Worm (Caenorhabditis elegans): Measurements from ENCODE around the gene amt-4.
A peak's percentile ranks its signal among the peaks of the same experiment; 100 is the strongest.

Gene amt-4

DNA sequence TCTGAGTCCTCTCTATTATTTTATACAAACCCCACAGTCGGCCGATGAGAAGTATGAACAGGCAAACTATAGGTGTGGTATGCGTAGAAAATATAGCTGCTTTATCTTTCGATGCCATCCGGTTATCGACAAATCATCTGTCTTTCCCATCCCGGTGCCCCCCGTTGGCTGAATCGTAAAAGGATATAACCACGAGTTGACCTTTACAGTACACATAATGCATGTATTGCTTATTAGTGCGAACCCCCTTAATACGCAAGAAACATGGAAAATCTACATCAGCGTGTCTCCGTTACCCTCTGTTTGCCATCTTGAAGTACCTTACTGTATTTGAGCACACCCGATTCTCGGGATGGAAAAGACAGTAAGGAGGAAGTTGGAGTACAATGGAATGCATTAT lies 16.2 kb upstream of the amt-4 start:
- TF ChIP-seq sea-1 (GFP tag; conservative IDR thresholded peaks at IDR 0.05) (no peak), hnd-1 (tag; optimal IDR thresholded peaks at IDR 0.05) (no peak), hmg-4 (GFP tag; optimal IDR thresholded peaks at IDR 0.05) (no peak), ets-7 (tag; optimal IDR thresholded peaks at IDR 0.05) (no peak)

DNA sequence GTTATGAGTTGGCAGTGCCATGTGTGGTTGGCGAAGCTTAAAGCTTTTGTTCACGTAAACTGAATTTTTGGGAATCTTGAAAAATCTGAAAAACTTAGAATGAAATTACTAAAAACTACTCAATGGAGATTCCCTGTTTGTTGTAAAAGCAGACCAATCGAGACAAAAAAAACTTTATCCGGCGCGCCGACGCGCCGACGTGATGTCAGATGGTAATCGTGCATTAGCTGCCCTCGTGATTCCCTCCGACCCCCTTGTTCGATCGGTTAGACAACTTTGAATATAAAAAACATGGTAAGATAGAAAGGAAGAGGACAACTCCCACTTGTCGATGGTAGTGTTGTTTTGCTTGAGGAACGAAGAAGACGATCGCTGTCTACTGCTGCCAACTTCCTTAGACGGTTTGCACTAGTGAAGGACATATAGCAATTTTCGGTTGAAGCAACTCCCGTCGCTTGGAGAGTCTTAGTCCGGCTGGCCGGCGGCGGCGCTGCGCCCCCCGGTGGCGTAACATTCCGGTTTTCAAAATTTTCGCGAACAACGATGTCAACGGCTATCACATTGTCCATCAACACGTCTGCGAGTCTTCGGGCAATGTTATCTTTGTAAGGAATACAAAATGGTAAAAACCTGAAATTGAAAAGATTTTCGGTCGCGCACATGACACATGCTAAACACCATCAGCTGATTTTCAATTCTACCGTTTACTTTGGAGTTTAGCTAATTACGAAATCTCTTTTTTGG lies 15.1 kb upstream of the amt-4 start, which contains the start of gene C07A12.18:
Gene C07A12.18, minus strand, starts transcription at position 51 of the 744 bp plus-strand sequence.
- no peak for TF ChIP-seq B0310.2 (tag; optimal IDR thresholded peaks at IDR 0.05)
- no peak for TF ChIP-seq hnd-1 (tag; optimal IDR thresholded peaks at IDR 0.05)
- 0 out of 2 replicates have a peak, but pooled peaks have one; percentile 34 for TF ChIP-seq scrt-1 (GFP tag; IDR thresholded peaks at IDR 0.05)
- no peak for TF ChIP-seq tbx-37 (GFP tag; conservative IDR thresholded peaks at IDR 0.05)
- TF ChIP-seq ets-7 (tag; optimal IDR thresholded peaks at IDR 0.05) = no peak

DNA sequence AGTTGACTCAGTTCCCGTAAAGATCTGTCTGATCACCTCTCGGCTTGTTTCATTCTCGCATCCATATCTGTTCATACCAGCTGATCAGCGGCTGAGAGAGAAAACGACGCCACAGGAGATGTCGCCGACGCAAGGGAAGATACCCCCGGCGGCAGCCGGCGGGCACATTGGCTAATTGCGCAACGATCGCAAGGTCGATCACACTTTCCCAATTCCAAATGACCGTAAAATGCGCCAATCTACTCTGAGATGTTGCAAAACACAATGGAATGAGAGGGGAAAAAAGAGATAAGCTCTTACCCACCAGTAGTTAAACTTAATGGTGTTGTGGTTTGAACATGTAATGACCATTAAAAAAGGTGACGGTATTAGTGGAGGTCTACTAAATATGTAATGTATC lies 14.1 kb upstream of the amt-4 start:
- TF ChIP-seq hmg-4 (GFP tag; optimal IDR thresholded peaks at IDR 0.05) (peak; percentile 8), hnd-1 (tag; optimal IDR thresholded peaks at IDR 0.05) (no peak)

DNA sequence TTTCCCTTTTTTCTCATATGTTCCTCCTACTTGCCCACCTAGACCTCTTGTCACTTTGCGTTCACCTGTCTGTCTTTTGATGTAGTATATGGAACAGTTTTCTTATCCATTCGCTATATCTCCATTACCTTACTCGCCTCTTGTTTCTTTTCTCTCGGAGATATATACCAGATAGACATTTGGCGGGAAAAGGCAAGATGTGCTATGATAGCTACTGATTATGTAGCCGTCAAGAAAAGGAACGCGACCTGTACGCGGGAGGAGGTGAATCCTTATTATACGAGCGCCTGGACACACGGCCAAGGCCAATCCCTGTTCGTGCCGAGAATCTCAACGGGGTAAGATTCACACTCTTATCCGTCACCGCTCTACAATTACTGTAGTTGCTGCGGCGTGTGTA lies 12.1 kb upstream of the amt-4 start:
- TF ChIP-seq tbx-37 (GFP tag; conservative IDR thresholded peaks at IDR 0.05) = no peak
- TF ChIP-seq ets-7 (tag; optimal IDR thresholded peaks at IDR 0.05) = no peak
- no peak for TF ChIP-seq pes-1 (GFP tag; IDR thresholded peaks at IDR 0.05)
- no peak for TF ChIP-seq flt-1 (GFP tag; IDR thresholded peaks at IDR 0.05)
- no peak for TF ChIP-seq scrt-1 (GFP tag; IDR thresholded peaks at IDR 0.05)
- TF ChIP-seq tbx-11 (GFP tag; IDR thresholded peaks at IDR 0.05) = no peak
- no peak for TF ChIP-seq sea-1 (GFP tag; conservative IDR thresholded peaks at IDR 0.05)
- no peak for TF ChIP-seq ceh-36 (tag; optimal IDR thresholded peaks at IDR 0.05)

DNA sequence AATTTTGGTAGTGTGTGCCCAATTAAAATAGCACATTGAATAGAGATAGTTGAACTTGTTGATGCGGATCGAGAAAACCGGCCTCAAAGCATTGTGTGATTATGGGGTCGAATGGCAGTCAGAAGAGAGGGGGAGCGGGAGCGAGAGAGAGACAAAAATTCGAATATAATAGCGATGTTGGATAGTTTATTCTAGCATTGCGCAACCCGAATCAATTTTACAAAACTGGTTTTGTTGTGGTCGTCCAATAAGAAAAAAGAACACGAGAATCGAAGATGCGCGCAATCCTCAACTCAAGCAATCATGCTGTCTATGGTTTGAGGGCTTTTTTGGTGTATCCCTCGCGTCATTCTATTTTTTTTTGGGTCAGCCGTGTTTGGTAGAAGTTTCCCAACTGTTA lies 11.6 kb upstream of the amt-4 start:
- TF ChIP-seq F13C5.2 (tag; optimal IDR thresholded peaks at IDR 0.05) = no peak
- TF ChIP-seq ama-1 (optimal IDR thresholded peaks at IDR 0.05) = no peak
- no peak for TF ChIP-seq aly-1 (tag; optimal IDR thresholded peaks at IDR 0.05)
- TF ChIP-seq B0310.2 (tag; optimal IDR thresholded peaks at IDR 0.05) = no peak
- no peak for TF ChIP-seq hnd-1 (tag; optimal IDR thresholded peaks at IDR 0.05)
- no peak for TF ChIP-seq scrt-1 (GFP tag; IDR thresholded peaks at IDR 0.05)
- no peak for TF ChIP-seq flt-1 (GFP tag; IDR thresholded peaks at IDR 0.05)
- no peak for TF ChIP-seq ceh-36 (tag; optimal IDR thresholded peaks at IDR 0.05)
- TF ChIP-seq hmg-4 (GFP tag; optimal IDR thresholded peaks at IDR 0.05) = no peak
- no peak for TF ChIP-seq tbx-37 (GFP tag; conservative IDR thresholded peaks at IDR 0.05)
- no peak for TF ChIP-seq sea-1 (GFP tag; conservative IDR thresholded peaks at IDR 0.05)
- no peak for TF ChIP-seq hmbx-1 (tag; optimal IDR thresholded peaks at IDR 0.05)
- no peak for TF ChIP-seq pes-1 (GFP tag; IDR thresholded peaks at IDR 0.05)
- no peak for TF ChIP-seq tbx-11 (GFP tag; IDR thresholded peaks at IDR 0.05)
- no peak for TF ChIP-seq ceh-13 (GFP tag; optimal IDR thresholded peaks at IDR 0.05)
- no peak for TF ChIP-seq ets-7 (tag; optimal IDR thresholded peaks at IDR 0.05)

DNA sequence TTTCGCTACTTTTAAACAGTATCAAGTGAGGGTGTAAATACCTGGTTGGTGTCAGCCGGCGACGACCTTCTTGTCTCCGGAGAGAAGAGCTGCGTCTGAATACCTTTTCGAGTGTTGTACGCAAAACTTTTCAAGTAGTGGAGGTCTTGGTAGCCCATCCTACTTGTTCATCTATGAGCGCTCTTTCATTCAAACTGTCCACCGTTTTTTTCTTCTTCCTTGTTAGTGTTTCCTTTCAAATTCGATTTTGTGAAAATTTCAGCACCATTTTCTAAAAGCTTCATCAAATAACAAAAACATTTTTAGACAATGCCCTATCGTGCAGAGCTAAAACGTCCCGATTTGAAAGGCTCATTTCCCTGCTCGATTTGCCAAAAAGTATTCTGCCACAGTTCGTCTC lies 10.7 kb upstream of the amt-4 start, which contains the start of gene ham-2:
Gene ham-2, plus strand, starts transcription at position 301 of the 400 bp plus-strand sequence.
- TF ChIP-seq pes-1 (GFP tag; IDR thresholded peaks at IDR 0.05) (no peak), hmg-4 (GFP tag; optimal IDR thresholded peaks at IDR 0.05) (no peak), tra-4 (tag; optimal IDR thresholded peaks at IDR 0.05) (no peak), ceh-36 (tag; optimal IDR thresholded peaks at IDR 0.05) (no peak), hnd-1 (tag; optimal IDR thresholded peaks at IDR 0.05) (no peak), hmbx-1 (tag; optimal IDR thresholded peaks at IDR 0.05) (no peak), tbx-11 (GFP tag; IDR thresholded peaks at IDR 0.05) (no peak), aly-1 (tag; optimal IDR thresholded peaks at IDR 0.05) (no peak), ets-7 (tag; optimal IDR thresholded peaks at IDR 0.05) (no peak), flt-1 (GFP tag; IDR thresholded peaks at IDR 0.05) (no peak), tbx-37 (GFP tag; conservative IDR thresholded peaks at IDR 0.05) (no peak), sea-1 (GFP tag; conservative IDR thresholded peaks at IDR 0.05) (no peak), ama-1 (optimal IDR thresholded peaks at IDR 0.05) (no peak), B0310.2 (tag; optimal IDR thresholded peaks at IDR 0.05) (no peak), F13C5.2 (tag; optimal IDR thresholded peaks at IDR 0.05) (no peak), scrt-1 (GFP tag; IDR thresholded peaks at IDR 0.05) (no peak), ceh-13 (GFP tag; optimal IDR thresholded peaks at IDR 0.05) (no peak)

DNA sequence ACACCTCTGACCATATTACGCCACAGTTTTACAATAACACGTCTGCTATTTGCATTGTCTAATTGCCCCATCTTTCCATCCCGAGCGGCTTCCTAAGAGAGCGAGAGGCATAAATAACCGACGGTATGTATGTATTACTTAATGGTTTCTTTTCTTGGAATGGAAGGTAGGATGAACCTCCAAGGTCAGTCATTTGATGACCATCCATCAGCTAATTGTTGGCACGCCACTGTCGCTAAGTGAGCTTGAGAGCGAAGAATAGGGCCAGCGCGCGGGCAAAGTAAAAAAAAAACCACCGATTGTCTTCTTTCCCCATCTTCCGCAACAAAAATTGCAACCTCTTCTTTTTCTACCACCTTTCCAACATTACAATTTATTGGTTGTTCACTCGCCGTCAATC lies 9.1 kb upstream of the amt-4 start:
- no peak for TF ChIP-seq ama-1 (optimal IDR thresholded peaks at IDR 0.05)
- no peak for TF ChIP-seq sea-1 (GFP tag; conservative IDR thresholded peaks at IDR 0.05)
- no peak for TF ChIP-seq ceh-36 (tag; optimal IDR thresholded peaks at IDR 0.05)
- TF ChIP-seq tra-4 (tag; optimal IDR thresholded peaks at IDR 0.05) = no peak
- TF ChIP-seq aly-1 (tag; optimal IDR thresholded peaks at IDR 0.05) = no peak

DNA sequence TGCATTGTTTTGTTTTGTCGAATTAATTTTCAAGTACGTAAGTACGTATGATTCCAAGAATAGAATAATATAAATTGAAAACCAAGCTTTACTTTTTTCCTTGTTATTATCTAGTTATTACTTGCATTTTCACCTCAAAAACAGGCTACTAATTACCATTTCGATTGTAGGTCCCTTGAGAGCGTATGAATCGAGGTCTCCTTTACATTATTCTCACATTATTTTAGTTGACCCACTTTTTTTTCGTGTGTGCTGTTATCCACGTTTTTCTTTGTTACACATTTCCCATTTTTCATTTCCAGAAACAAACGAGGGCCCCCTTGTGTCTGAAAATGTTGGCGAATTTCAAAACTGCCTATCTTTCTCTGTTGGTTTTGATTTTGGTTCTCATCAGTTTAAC lies 3.2 kb upstream of the amt-4 start, which contains the start of gene C05E11.6:
Gene C05E11.6, plus strand, starts transcription at position 301 of the 400 bp plus-strand sequence.
- TF ChIP-seq tbx-37 (GFP tag; conservative IDR thresholded peaks at IDR 0.05) (no peak), ets-7 (tag; optimal IDR thresholded peaks at IDR 0.05) (no peak), hmbx-1 (tag; optimal IDR thresholded peaks at IDR 0.05) (no peak), tra-4 (tag; optimal IDR thresholded peaks at IDR 0.05) (no peak), sea-1 (GFP tag; conservative IDR thresholded peaks at IDR 0.05) (no peak), ama-1 (optimal IDR thresholded peaks at IDR 0.05) (no peak), aly-1 (tag; optimal IDR thresholded peaks at IDR 0.05) (no peak), tbx-11 (GFP tag; IDR thresholded peaks at IDR 0.05) (no peak), hmg-4 (GFP tag; optimal IDR thresholded peaks at IDR 0.05) (no peak), B0310.2 (tag; optimal IDR thresholded peaks at IDR 0.05) (no peak), pes-1 (GFP tag; IDR thresholded peaks at IDR 0.05) (no peak), F13C5.2 (tag; optimal IDR thresholded peaks at IDR 0.05) (no peak), flt-1 (GFP tag; IDR thresholded peaks at IDR 0.05) (no peak), hnd-1 (tag; optimal IDR thresholded peaks at IDR 0.05) (no peak)

Measured in whole organism, early embryonic.